Fruit fly (Drosophila melanogaster) S2 (cell line): ENCODE measurements around the gene Gyf.

Source experiments
- CG8478 ChIP-seq: fragments of >200 bp; optimal IDR thresholded peaks from 2 replicates; lab custom pipeline; 2018
- CTCF ChIP-seq, 2 experiments: fragments of >200 bp; optimal IDR thresholded peaks; 2 replicates each; lab custom pipeline; 2018

- no peak for TF ChIP-seq CTCF (optimal IDR thresholded peaks at IDR 0.05; lab: Kevin White, UChicago)
- TF ChIP-seq CG8478 = no peak
Observed at dm6 chr4:807422-808391, 59.1 kb downstream of the Gyf start.
